Fruit fly (Drosophila melanogaster) whole organism: ENCODE results near the gene CG7059.

ENCODE experiments used
- CG8478 ChIP-seq: fragments of >200 bp; optimal IDR thresholded peaks from 2 replicates; lab custom pipeline; 2018; ENCODE audit warnings: inconsistent platforms
- Dll ChIP-seq: fragments of >200 bp; optimal IDR thresholded peaks from 2 replicates; lab custom pipeline; 2017
- EcR ChIP-seq, 2 experiments: fragments of >200 bp; optimal IDR thresholded peaks; 2 replicates each; lab custom pipeline; 2017; ENCODE audit warnings: missing biosample characterization in 2 of 2, missing genetic modification characterization in 2 of 2, missing genetic modification reagents in 2 of 2
- pan ChIP-seq: fragments of >200 bp; optimal IDR thresholded peaks from 2 replicates; lab custom pipeline; 2017
- psq ChIP-seq: fragments of >200 bp; optimal IDR thresholded peaks from 2 replicates; lab custom pipeline; 2017
- usp ChIP-seq: fragments of >200 bp; optimal IDR thresholded peaks from 2 replicates; lab custom pipeline; 2017; ENCODE audit warnings: missing biosample characterization, missing genetic modification characterization, mixed read lengths

The CG7059 gene

DNA sequence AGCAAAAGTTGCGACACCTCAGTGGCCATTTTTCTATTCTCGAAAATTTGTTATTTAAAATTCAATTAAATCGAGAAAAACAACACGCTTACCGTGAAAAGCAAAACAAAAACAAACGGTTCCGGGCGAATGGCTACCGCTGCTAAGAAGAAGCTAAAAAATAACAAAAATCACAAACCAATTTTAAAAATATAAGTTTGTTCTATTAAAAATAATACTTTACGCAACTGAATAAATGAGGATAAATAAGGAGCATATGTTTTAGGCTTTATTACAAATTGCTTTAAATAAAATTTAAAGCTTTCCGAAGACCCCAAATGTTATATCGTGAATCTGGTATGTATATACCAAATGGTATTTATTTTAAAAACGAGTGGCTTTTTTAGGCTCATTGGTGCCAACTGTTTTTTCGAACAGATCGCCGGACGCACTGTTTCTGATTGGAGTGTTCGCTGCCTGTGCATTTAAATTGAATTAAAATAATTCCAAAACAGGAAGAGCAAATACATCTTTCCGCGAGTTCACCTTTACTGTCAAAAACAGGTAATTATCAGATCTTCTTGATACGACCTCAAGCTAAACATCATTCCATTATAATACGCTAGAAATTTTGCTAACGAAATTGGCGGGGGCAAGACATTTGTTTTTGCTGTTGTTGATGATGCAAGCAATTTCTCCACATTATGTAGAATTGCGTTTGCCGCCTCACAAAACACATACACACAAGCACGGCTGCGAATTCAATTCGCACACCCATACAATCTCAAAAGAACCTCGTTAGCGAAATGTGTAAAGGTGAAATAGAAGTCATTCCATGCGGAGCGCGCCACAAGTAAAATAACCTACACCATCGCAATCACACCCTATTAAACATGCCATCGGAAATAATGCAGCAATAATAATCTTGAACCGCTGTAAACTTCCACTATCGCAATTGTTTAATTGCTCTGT is 22.2 kb upstream of the CG7059 start, which contains the start of the genes Polr3F and PyK:
Gene Polr3F (minus strand): TSS at position 248 of the 951 bp plus-strand sequence.
Gene PyK (plus strand): TSS at position 411 of the 951 bp plus-strand sequence.
- TF ChIP-seq psq (lab: Kevin White, UChicago) (no peak), Dll (lab: Kevin White, UChicago) (no peak), CG8478 (lab: Kevin White, UChicago) (no peak), pan (lab: Kevin White, UChicago) (no peak), EcR (GFP tag; optimal IDR thresholded peaks at IDR 0.05; lab: Kevin White, UChicago) (no peak), usp (GFP tag; lab: Kevin White, UChicago) (no peak)

DNA sequence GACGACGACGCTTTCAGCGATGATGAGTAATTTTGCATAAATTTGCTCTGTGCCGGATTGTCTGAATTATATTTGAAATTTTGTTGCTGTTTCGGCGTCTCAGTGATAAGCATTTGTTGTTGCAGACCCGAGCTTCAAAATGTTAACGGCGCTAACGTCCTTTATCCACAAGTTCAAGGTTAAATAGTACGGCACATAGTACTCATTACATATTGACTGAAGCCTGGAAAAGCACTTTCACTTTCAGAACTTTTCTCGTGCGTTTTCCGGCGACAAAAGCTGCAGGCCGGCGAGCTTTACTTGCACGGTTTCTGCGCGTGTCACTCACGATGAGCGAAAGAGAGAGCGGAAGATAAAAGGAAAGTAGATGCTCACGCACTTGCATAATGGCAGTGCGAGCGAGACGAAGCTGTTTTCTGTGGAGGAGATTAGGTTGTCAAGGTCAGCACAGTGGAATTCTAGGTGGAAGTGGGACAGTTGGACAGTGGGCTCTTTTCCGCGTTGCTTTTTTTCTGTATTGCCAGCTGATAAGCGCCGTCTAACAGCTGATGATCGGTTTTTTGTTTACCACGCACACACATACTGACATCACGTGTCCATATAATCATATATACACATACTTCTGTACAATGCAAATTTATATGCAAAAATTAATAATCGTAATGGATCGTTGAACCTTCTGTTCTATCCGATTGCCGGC is 21.4 kb upstream of the CG7059 start:
- TF ChIP-seq Dll (lab: Kevin White, UChicago) = no peak
- no peak for TF ChIP-seq EcR (GFP tag; optimal IDR thresholded peaks at IDR 0.05; lab: Kevin White, UChicago)
- TF ChIP-seq usp (GFP tag; lab: Kevin White, UChicago) = no peak
- no peak for TF ChIP-seq pan (lab: Kevin White, UChicago)
- TF ChIP-seq psq (lab: Kevin White, UChicago) = no peak
- TF ChIP-seq CG8478 (lab: Kevin White, UChicago) = no peak

DNA sequence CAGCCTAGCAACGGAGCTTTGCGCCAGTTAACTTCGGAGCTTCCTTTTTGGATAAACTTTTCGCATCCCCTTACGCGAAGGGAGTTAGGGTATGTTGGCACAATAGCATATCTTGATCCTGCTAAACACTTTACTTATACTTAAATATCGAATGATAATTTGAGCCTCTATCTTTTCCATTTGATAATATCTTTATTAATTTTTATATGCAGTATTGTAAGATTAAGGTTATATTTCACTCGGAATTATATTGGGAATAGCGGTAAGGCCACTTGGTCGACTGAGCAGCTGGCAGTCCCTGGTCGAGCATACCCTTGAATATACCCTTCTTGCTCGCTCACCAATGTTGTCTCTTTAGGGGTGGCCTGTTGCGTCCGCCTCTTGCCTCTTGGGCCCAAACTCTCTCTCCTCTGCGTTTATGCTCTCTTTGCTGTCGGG is 20.8 kb upstream of the CG7059 start:
- TF ChIP-seq usp (GFP tag; lab: Kevin White, UChicago) (no peak), Dll (lab: Kevin White, UChicago) (no peak), pan (lab: Kevin White, UChicago) (peak; percentile 72), EcR (GFP tag; optimal IDR thresholded peaks at IDR 0.05; lab: Kevin White, UChicago) (no peak), psq (lab: Kevin White, UChicago) (no peak), CG8478 (lab: Kevin White, UChicago) (no peak)

DNA sequence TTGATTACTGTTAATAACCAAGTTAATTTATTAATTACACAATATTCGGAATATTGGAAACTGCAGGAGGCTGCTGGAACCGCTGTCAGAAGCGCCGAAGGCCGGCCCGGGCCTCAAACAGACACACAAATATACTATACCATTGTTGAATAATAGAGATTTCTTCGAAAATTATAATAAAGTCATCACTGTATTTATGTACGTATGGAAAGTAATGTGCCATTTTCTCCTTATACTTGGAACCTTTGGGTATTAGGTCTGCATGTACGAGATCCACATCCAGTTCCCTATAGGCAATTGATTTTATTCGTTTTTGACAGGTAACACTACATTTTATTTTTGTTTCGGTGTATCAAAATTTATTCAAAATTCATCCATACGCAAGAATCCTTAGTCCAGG is 17.0 kb upstream of the CG7059 start, which contains the start of gene CG7069:
Gene CG7069 (plus strand): TSS at position 301 of the 400 bp plus-strand sequence.
- no peak for TF ChIP-seq CG8478 (lab: Kevin White, UChicago)
- TF ChIP-seq Dll (lab: Kevin White, UChicago) = no peak
- no peak for TF ChIP-seq psq (lab: Kevin White, UChicago)

DNA sequence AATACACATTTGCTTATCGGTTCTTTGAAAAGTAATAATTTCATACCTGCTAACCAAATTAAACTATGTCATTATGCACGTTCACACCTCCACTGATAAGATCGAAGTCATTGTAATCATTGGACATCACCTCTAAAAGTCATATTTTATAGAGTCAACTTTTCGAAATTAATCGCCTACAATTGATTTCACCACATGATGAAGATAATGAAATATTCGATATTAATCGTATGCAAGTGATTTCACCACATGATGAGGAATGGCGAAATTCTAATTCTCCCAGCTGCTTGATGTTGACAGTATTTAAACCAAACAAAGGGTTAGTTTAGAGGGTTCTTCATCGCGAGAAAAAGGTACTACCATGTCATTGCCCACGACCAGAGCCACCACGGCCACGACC is 13.9 kb upstream of the CG7059 start, which contains the start of gene CG18596:
Gene CG18596 (plus strand): TSS at position 250 of the 400 bp plus-strand sequence.
- no peak for TF ChIP-seq CG8478 (lab: Kevin White, UChicago)
- no peak for TF ChIP-seq psq (lab: Kevin White, UChicago)
- no peak for TF ChIP-seq Dll (lab: Kevin White, UChicago)
- no peak for TF ChIP-seq usp (GFP tag; lab: Kevin White, UChicago)
- no peak for TF ChIP-seq pan (lab: Kevin White, UChicago)
- TF ChIP-seq EcR (GFP tag; optimal IDR thresholded peaks at IDR 0.05; lab: Kevin White, UChicago) = no peak

DNA sequence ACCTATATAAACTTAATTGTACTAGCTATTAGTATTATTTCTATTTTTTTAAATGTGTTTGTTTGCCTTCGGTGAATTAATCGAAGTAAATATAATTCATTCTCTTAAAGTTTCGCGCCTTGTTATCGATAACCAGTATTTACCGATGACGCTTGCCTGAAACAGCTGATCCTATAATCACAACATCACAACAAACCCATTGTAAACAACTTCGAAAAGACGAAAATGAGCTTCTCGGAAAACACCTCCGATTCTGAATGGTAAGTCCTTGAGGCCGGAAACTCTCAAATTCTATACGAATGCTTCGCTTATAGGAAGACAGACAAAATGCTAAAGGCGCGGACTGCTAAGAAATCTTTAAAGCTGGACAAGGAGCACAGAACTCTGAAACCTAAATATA is 9.6 kb upstream of the CG7059 start, which contains the start of gene CG34149:
Gene CG34149 (plus strand): TSS at position 187 of the 400 bp plus-strand sequence.
- TF ChIP-seq psq (lab: Kevin White, UChicago) (no peak), Dll (lab: Kevin White, UChicago) (no peak), pan (lab: Kevin White, UChicago) (no peak), usp (GFP tag; lab: Kevin White, UChicago) (no peak), CG8478 (lab: Kevin White, UChicago) (no peak), EcR (GFP tag; optimal IDR thresholded peaks at IDR 0.05; lab: Kevin White, UChicago) (no peak)

DNA sequence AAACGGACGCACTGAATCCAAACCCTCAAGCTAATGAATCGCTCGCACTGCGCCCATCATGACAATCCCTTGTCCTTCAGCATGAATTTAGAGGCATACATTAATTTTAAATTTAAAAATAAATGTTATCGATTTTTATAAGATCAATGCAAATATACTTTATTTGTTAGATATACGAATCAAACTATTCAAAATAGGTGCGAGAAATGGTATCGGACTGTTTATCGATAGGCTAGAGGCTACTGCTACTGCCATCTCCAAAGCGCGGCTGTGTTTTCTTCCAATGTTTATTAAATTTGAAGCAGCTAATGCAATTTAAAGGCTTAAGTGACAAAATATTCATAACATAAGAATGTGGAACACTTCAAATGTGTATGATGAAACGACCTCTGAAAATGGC is 8.5 kb upstream of the CG7059 start, which contains the start of gene CG43342:
Gene CG43342 (plus strand): TSS at position 264 of the 400 bp plus-strand sequence.
- no peak for TF ChIP-seq usp (GFP tag; lab: Kevin White, UChicago)
- no peak for TF ChIP-seq psq (lab: Kevin White, UChicago)
- no peak for TF ChIP-seq Dll (lab: Kevin White, UChicago)
- TF ChIP-seq pan (lab: Kevin White, UChicago) = no peak

DNA sequence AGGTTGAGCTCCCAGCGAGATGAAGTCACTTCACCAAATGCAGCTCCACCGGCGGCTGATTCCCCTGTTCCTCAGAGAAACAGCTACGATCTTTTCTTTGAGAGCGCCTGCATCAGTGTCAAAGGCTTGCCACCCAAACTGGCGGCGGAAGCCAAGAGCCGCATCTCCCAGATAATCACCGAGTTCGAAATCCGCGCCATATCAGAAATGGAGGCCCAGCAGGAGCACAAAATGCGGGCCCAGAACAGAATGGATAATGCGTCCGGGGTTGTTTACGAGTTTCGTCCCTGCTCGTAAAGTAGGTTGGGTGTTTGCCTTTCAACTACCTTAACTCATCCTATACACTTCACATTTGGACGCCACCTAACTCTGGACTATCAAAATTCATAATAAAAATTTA is 7.8 kb upstream of the CG7059 start, which contains the start of gene Gpdh3:
Gene Gpdh3 (plus strand): TSS at position 301 of the 400 bp plus-strand sequence.
- TF ChIP-seq usp (GFP tag; lab: Kevin White, UChicago) (no peak), psq (lab: Kevin White, UChicago) (no peak), Dll (lab: Kevin White, UChicago) (no peak), CG8478 (lab: Kevin White, UChicago) (no peak), pan (lab: Kevin White, UChicago) (no peak), EcR (GFP tag; optimal IDR thresholded peaks at IDR 0.05; lab: Kevin White, UChicago) (no peak)

DNA sequence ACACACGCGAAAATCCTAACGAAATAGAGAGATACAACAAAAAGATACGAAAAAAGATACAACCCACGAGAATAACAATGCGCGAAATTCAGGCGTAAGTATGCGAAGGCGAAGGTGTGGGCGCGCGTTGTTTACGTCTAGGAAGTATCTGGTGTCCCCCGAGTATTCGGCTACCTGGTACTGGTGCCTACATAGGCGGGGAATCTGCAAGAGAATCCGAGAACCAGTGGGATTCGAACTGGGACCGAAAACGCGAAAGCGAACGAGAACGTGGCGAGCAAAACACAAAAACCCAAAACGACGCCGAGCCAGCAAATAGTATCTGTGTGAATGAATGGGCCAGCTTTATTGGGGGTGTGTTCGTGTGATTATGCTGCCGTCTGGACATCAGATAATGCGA is 529 bp downstream of the CG7059 start:
- TF ChIP-seq Dll (lab: Kevin White, UChicago) = no peak
- no peak for TF ChIP-seq CG8478 (lab: Kevin White, UChicago)
- no peak for TF ChIP-seq usp (GFP tag; lab: Kevin White, UChicago)
- no peak for TF ChIP-seq EcR (GFP tag; optimal IDR thresholded peaks at IDR 0.05; lab: Kevin White, UChicago)
- no peak for TF ChIP-seq pan (lab: Kevin White, UChicago)
- no peak for TF ChIP-seq psq (lab: Kevin White, UChicago)

DNA sequence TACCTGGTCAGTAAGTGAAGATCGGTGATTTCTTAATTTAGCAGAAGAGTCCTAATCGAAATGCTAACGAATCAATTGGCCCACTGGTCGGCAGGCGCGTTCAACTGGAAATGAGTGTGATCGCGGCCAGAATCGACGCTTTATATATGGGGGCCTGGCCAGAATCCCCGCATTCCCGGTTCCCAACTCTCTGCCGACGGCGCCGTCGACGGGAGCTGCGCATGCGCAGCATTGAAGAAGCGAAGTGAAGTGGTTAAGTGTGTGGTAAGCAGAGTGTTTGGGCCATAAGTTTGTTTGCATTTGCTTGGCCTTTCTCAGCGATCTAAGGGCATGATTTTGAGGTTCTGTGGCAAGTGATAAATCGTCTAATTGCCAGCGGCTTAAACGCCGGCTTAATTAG is 4.4 kb downstream of the CG7059 start, which contains the start of gene CG13857:
Gene CG13857 (minus strand): TSS at position 101 of the 400 bp plus-strand sequence.
- no peak for TF ChIP-seq EcR (GFP tag; optimal IDR thresholded peaks at IDR 0.05; lab: Kevin White, UChicago)
- no peak for TF ChIP-seq usp (GFP tag; lab: Kevin White, UChicago)
- TF ChIP-seq CG8478 (lab: Kevin White, UChicago) = no peak
- no peak for TF ChIP-seq psq (lab: Kevin White, UChicago)
- TF ChIP-seq Dll (lab: Kevin White, UChicago) = no peak
- no peak for TF ChIP-seq pan (lab: Kevin White, UChicago)
